Worm (Caenorhabditis elegans): ENCODE data around the gene W01H2.2.

Gene W01H2.2

ce11 chrX:4190537-4191144 is 27.6 kb downstream of the W01H2.2 start, which contains the start of gene vha-12 (continued):
- TF ChIP-seq Y53G8AR.9 (GFP tag; conservative IDR thresholded peaks at IDR 0.05): peak; percentile 52; the same call in 1 of the 2 replicates
- peak; percentile 40; the same call in 1 of the 2 replicates for TF ChIP-seq rcor-1 (GFP tag; IDR thresholded peaks at IDR 0.05)
- peak; percentile 64 for TF ChIP-seq somi-1 (GFP tag; optimal IDR thresholded peaks at IDR 0.05)
- TF ChIP-seq Y79H2A.3 (GFP tag; conservative IDR thresholded peaks at IDR 0.05): no peak
- no peak for TF ChIP-seq madf-8 (GFP tag; conservative IDR thresholded peaks at IDR 0.05)
- no peak for TF ChIP-seq nhr-27 (tag; optimal IDR thresholded peaks at IDR 0.05)
- TF ChIP-seq C17E4.6 (GFP tag; IDR thresholded peaks at IDR 0.05): 0 out of 2 replicates have a peak, but pooled peaks have one; percentile 12
- TF ChIP-seq nhr-120 (GFP tag; IDR thresholded peaks at IDR 0.05): no peak
- no peak for TF ChIP-seq ceh-79 (tag; optimal IDR thresholded peaks at IDR 0.05)
- peak; percentile 10 for TF ChIP-seq B0035.1 (tag; optimal IDR thresholded peaks at IDR 0.05)
- peak; percentile 74 for TF ChIP-seq madf-10 (tag; optimal IDR thresholded peaks at IDR 0.05)
- peak; percentile 66 for TF ChIP-seq unc-62 (GFP tag; optimal IDR thresholded peaks at IDR 0.05)
- TF ChIP-seq ets-4 (GFP tag; optimal IDR thresholded peaks at IDR 0.05): peak; percentile 52
- no peak for TF ChIP-seq aptf-2 (GFP tag; conservative IDR thresholded peaks at IDR 0.05)

- TF ChIP-seq ets-4 (GFP tag; optimal IDR thresholded peaks at IDR 0.05): no peak
- no peak for TF ChIP-seq egl-44 (GFP tag; IDR thresholded peaks at IDR 0.05)
- TF ChIP-seq aptf-2 (GFP tag; conservative IDR thresholded peaks at IDR 0.05): no peak
- no peak for TF ChIP-seq T07F8.4 (tag; optimal IDR thresholded peaks at IDR 0.05)
- no peak for TF ChIP-seq snpc-1.3 (tag; optimal IDR thresholded peaks at IDR 0.05; ENCODE audit: insufficient read depth)
- TF ChIP-seq ztf-28 (GFP tag; IDR thresholded peaks at IDR 0.05): no peak
Observed at ce11 chrX:4186656-4187055, 31.6 kb downstream of the W01H2.2 start, which contains the start of gene mrp-6. mrp-6 (minus strand) TSS chrX:4186756.

DNA sequence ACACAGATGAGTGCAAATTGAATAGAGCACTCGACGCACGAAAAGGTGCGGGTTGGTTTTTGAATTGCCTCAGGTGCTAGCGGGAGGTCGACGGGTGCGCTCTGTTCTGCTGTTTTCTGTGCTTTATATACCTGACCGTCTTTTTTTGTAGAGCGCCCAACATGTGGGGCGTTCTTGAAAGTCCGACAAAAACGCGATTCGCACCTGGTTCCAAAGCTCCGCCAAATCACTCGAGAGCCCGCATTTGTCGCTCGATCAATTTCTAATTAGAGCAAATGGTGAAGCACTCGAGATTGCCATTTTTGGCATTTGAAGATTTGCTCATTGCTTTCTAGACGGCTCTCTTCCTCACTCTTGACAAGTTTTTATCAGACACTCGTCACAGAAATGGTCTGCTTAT is 40.9 kb downstream of the W01H2.2 start, which contains the start of gene ZK470.6:
Gene ZK470.6, minus strand, starts transcription at position 101 of the 400 bp plus-strand sequence.
- no peak for TF ChIP-seq ets-4 (GFP tag; optimal IDR thresholded peaks at IDR 0.05)
- TF ChIP-seq D2030.7 (GFP tag; IDR thresholded peaks at IDR 0.05): no peak
- TF ChIP-seq F57A8.1 (GFP tag; optimal IDR thresholded peaks at IDR 0.05): no peak
- no peak for TF ChIP-seq atf-7 (tag; optimal IDR thresholded peaks at IDR 0.05)
- TF ChIP-seq nfya-1 (tag; optimal IDR thresholded peaks at IDR 0.05; ENCODE audit: borderline replicate concordance, insufficient read depth): no peak
- no peak for TF ChIP-seq tbp1 (GFP tag; optimal IDR thresholded peaks at IDR 0.05)
- no peak for TF ChIP-seq mcd-1 (GFP tag; IDR thresholded peaks at IDR 0.05)
- TF ChIP-seq unc-62 (GFP tag; optimal IDR thresholded peaks at IDR 0.05): no peak
- TF ChIP-seq hmg-20 (GFP tag; IDR thresholded peaks at IDR 0.05): no peak
- no peak for TF ChIP-seq ztf-3 (GFP tag; optimal IDR thresholded peaks at IDR 0.05)
- TF ChIP-seq dpl-1 (GFP tag; optimal IDR thresholded peaks at IDR 0.05): no peak
- no peak for TF ChIP-seq egrh-3 (GFP tag; IDR thresholded peaks at IDR 0.05)
